Fruit fly (Drosophila melanogaster): ENCODE measurements around the gene Scamp.

The Scamp gene

DNA sequence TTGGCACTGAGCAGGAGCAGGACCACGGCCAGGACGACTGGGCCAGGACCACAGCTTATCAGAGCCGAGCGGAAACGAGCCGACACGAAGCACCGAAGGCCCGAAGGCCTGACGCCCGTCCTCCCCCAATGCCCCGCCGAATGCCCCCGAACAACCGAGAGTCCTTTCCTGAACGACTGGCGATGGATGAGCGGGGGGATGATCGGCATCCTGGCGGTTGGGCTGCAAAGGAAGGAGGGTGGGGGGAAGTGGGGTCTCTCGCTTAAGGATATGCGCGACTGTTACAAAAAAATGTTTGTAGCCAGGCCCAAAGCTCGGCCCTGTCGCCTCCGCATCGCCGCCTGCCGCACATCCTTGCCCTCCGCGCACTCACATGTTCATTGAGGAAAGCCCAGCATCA, 8.4 kb downstream of the Scamp start, which contains the start of gene Cngl:
Gene Cngl, minus strand, starts transcription at position 8 of the 400 bp plus-strand sequence.
- TF ChIP-seq CG8478 (optimal IDR thresholded peaks at IDR 0.05): no peak

DNA sequence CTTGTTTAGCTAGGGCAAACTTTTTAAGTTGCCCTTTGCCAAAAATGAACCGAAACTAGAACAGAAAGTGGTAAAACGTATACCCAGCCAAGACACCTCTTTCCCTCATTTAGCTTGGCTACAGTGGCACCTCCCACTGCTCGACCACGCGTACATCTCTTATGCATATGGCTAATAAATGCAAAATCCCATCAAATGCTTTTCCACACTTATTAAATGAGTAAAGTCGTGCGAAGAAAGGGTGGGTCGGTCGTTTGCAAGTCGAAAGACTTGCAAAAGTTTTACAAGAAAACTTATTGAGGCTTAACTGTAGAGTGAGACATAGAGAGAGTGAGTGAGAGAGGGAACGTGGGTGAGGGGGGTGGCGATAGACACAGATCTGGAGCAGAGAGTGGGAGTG, 42.9 kb downstream of the Scamp start:
- TF ChIP-seq usp (GFP tag; optimal IDR thresholded peaks at IDR 0.05): no peak

DNA sequence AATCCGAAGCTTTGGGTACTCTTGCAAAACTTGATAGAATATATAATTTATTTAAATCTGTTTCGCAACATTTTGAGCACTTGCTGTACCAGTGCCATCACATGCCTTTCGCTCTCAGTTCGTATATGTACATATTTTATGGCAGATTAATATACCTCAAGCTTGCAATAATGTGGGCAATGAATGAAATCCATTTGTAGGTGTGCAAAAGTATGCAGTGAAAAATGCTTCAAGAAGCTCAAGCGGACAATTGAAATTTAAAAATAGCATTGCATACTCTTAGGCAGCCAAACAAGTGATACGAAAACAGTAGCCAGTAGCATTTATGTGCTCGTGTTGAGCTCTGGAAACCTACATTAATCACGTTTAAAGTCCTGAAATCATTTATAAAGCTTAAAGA, 47.8 kb downstream of the Scamp start:
- TF ChIP-seq Dll (optimal IDR thresholded peaks at IDR 0.05) (no peak), psq (optimal IDR thresholded peaks at IDR 0.05) (no peak), pan (optimal IDR thresholded peaks at IDR 0.05) (no peak), usp (GFP tag; optimal IDR thresholded peaks at IDR 0.05) (no peak), CG8478 (optimal IDR thresholded peaks at IDR 0.05) (no peak), EcR (GFP tag; optimal IDR thresholded peaks at IDR 0.05) (no peak)

Data from whole organism.